Worm (Caenorhabditis elegans) whole organism, L3 larva: Measurements from ENCODE around the gene dna-2.

ENCODE experiments used
- R02D3.7 ChIP-seq: fragments of 150-350 bp; optimal IDR thresholded peaks from 2 replicates; lab custom pipeline; 2014; ENCODE audit warnings: missing biosample characterization, missing genetic modification characterization
- aly-2 ChIP-seq: fragments of 150-350 bp; optimal IDR thresholded peaks from 2 replicates; lab custom pipeline; 2014; ENCODE audit warnings: missing biosample characterization, missing genetic modification characterization
- ama-1 ChIP-seq: fragments of 150-350 bp; optimal IDR thresholded peaks from 2 replicates; lab custom pipeline; 2018
- ceh-16 ChIP-seq: sonication (generic microtip); optimal IDR thresholded peaks from 2 replicates; lab custom pipeline; 2017; ENCODE audit warnings: missing biosample characterization, missing genetic modification characterization
- ceh-9 ChIP-seq: sonication (generic microtip); optimal IDR thresholded peaks from 2 replicates; lab custom pipeline; 2018; ENCODE audit warnings: missing biosample characterization, missing genetic modification characterization
- egl-27 ChIP-seq: sonication (generic microtip); optimal IDR thresholded peaks from 4 replicates; lab custom pipeline; 2017; ENCODE audit warnings: missing biosample characterization, missing genetic modification reagents, missing genetic modification characterization
- egl-5 ChIP-seq: fragments of 150-350 bp; optimal IDR thresholded peaks from 2 replicates; lab custom pipeline; 2017; ENCODE audit warnings: missing biosample characterization, missing genetic modification reagents, missing genetic modification characterization, inconsistent platforms
- elt-1 ChIP-seq: fragments of 150-350 bp; optimal IDR thresholded peaks from 2 replicates; lab custom pipeline; 2014; ENCODE audit warnings: missing biosample characterization, missing genetic modification characterization
- elt-2 ChIP-seq: sonication (generic microtip); optimal IDR thresholded peaks from 2 replicates; lab custom pipeline; 2016; ENCODE audit warnings: missing genetic modification reagents, mild to moderate bottlenecking, missing genetic modification characterization, missing compliant biosample characterization
- eor-1 ChIP-seq, 2 experiments: fragments of 150-350 bp; optimal IDR thresholded peaks; 2 replicates each; lab custom pipeline; 2014 to 2018; ENCODE audit warnings: missing biosample characterization in 2 of 2, missing genetic modification characterization in 2 of 2
- fkh-10 ChIP-seq: sonication (generic microtip); optimal IDR thresholded peaks from 2 replicates; lab custom pipeline; 2017; ENCODE audit warnings: missing biosample characterization, missing genetic modification reagents, missing genetic modification characterization
- fkh-2 ChIP-seq: fragments of 150-350 bp; optimal IDR thresholded peaks from 2 replicates; lab custom pipeline; 2014; ENCODE audit warnings: missing biosample characterization, missing genetic modification reagents, missing genetic modification characterization
- fos-1 ChIP-seq: fragments of 150-350 bp; optimal IDR thresholded peaks from 2 replicates; lab custom pipeline; 2014; ENCODE audit warnings: missing biosample characterization, missing genetic modification characterization
- jun-1 ChIP-seq: fragments of 150-350 bp; optimal IDR thresholded peaks from 2 replicates; lab custom pipeline; 2014; ENCODE audit warnings: missing biosample characterization, missing genetic modification reagents, missing genetic modification characterization
- lin-15B ChIP-seq: fragments of 150-350 bp; optimal IDR thresholded peaks from 2 replicates; lab custom pipeline; 2014; ENCODE audit warnings: missing biosample characterization, missing genetic modification characterization
- lin-39 ChIP-seq: fragments of 150-350 bp; optimal IDR thresholded peaks from 2 replicates; lab custom pipeline; 2018; ENCODE audit warnings: missing biosample characterization, missing genetic modification reagents, missing genetic modification characterization
- mml-1 ChIP-seq: fragments of 150-350 bp; sonication (generic microtip); optimal IDR thresholded peaks from 3 replicates; lab custom pipeline; 2014; ENCODE audit warnings: missing biosample characterization, missing genetic modification characterization
- nfya-1 ChIP-seq: sonication (generic microtip); optimal IDR thresholded peaks from 2 replicates; lab custom pipeline; 2017; ENCODE audit warnings: missing genetic modification characterization, mild to moderate bottlenecking, missing compliant biosample characterization, antibody characterized with exemption, moderate library complexity; ENCODE audit not compliant: insufficient read depth
- nhr-11 ChIP-seq: fragments of 150-350 bp; optimal IDR thresholded peaks from 2 replicates; lab custom pipeline; 2014; ENCODE audit warnings: missing biosample characterization, missing genetic modification characterization
- nhr-23 ChIP-seq: fragments of 150-350 bp; optimal IDR thresholded peaks from 2 replicates; lab custom pipeline; 2014; ENCODE audit warnings: missing biosample characterization, missing genetic modification reagents, missing genetic modification characterization
- nhr-237 ChIP-seq: fragments of 150-350 bp; optimal IDR thresholded peaks from 2 replicates; lab custom pipeline; 2014; ENCODE audit warnings: missing biosample characterization, missing genetic modification characterization
- nhr-25 ChIP-seq: sonication (generic microtip); optimal IDR thresholded peaks from 2 replicates; lab custom pipeline; 2017; ENCODE audit warnings: missing biosample characterization, missing genetic modification characterization
- nhr-28 ChIP-seq: fragments of 150-350 bp; optimal IDR thresholded peaks from 2 replicates; lab custom pipeline; 2014; ENCODE audit warnings: missing biosample characterization, missing genetic modification characterization
- nhr-43 ChIP-seq: sonication (generic microtip); optimal IDR thresholded peaks from 2 replicates; lab custom pipeline; 2016; ENCODE audit warnings: mild to moderate bottlenecking, missing genetic modification characterization, missing compliant biosample characterization; ENCODE audit not compliant: poor library complexity, severe bottlenecking
- nhr-67 ChIP-seq: fragments of 150-350 bp; optimal IDR thresholded peaks from 2 replicates; lab custom pipeline; 2014; ENCODE audit warnings: missing biosample characterization, missing genetic modification characterization
- nhr-77 ChIP-seq: fragments of 150-350 bp; optimal IDR thresholded peaks from 2 replicates; lab custom pipeline; 2014; ENCODE audit warnings: missing biosample characterization, missing genetic modification characterization
- pha-4 ChIP-seq: fragments of 150-350 bp; optimal IDR thresholded peaks from 2 replicates; lab custom pipeline; 2014; ENCODE audit warnings: missing biosample characterization, missing genetic modification reagents, missing genetic modification characterization
- pqm-1 ChIP-seq: fragments of 150-350 bp; optimal IDR thresholded peaks from 2 replicates; lab custom pipeline; 2017; ENCODE audit warnings: missing biosample characterization, missing genetic modification characterization, inconsistent platforms
- sea-2 ChIP-seq: fragments of 150-350 bp; sonication (generic microtip); optimal IDR thresholded peaks from 4 replicates; lab custom pipeline; 2014; ENCODE audit warnings: missing biosample characterization, missing genetic modification reagents, missing genetic modification characterization
- snpc-4 ChIP-seq: fragments of 150-350 bp; optimal IDR thresholded peaks from 2 replicates; lab custom pipeline; 2014; ENCODE audit warnings: missing biosample characterization, missing genetic modification characterization
- tbx-2 ChIP-seq: sonication (generic microtip); optimal IDR thresholded peaks from 2 replicates; lab custom pipeline; 2016; ENCODE audit warnings: mild to moderate bottlenecking, missing genetic modification characterization, missing compliant biosample characterization
- unc-62 ChIP-seq: fragments of 150-350 bp; sonication (generic microtip); optimal IDR thresholded peaks from 4 replicates; lab custom pipeline; 2014; ENCODE audit warnings: missing biosample characterization, missing genetic modification reagents, missing genetic modification characterization
- zag-1 ChIP-seq: fragments of 150-350 bp; optimal IDR thresholded peaks from 2 replicates; lab custom pipeline; 2014; ENCODE audit warnings: missing biosample characterization, missing genetic modification characterization
- ztf-11 ChIP-seq: fragments of 150-350 bp; optimal IDR thresholded peaks from 2 replicates; lab custom pipeline; 2014; ENCODE audit warnings: missing biosample characterization, missing genetic modification characterization
- ztf-4 ChIP-seq: fragments of 150-350 bp; optimal IDR thresholded peaks from 2 replicates; lab custom pipeline; 2014; ENCODE audit warnings: missing biosample characterization, missing genetic modification characterization

The dna-2 gene

ce11 chrII:11794392-11794791 is 16.2 kb downstream of the dna-2 start:
- TF ChIP-seq jun-1 (tag; lab: Kevin White, UChicago): no peak
- TF ChIP-seq lin-39 (tag; lab: Kevin White, UChicago): peak; percentile 44

- TF ChIP-seq pqm-1 (tag; lab: Kevin White, UChicago) (peak; percentile 58), ceh-16 (tag; lab: Kevin White, UChicago) (no peak), tbx-2 (tag; lab: Kevin White, UChicago) (no peak), nhr-43 (tag; lab: Kevin White, UChicago) (no peak), nhr-67 (tag; lab: Kevin White, UChicago) (no peak), elt-2 (tag; lab: Kevin White, UChicago) (peak; percentile 92), nfya-1 (tag; lab: Kevin White, UChicago) (no peak), jun-1 (tag; lab: Kevin White, UChicago) (no peak), nhr-77 (tag; lab: Kevin White, UChicago) (no peak), sea-2 (GFP tag; lab: Kevin White, UChicago) (no peak), pha-4 (tag; lab: Kevin White, UChicago) (peak; percentile 90)
Observed at ce11 chrII:11797194-11797593, 19.0 kb downstream of the dna-2 start.

ce11 chrII:11798737-11799136 is 20.5 kb downstream of the dna-2 start, which contains the start of gene hda-5:
Gene hda-5 (plus strand): TSS chrII:11799037.
- TF ChIP-seq pqm-1 (tag; lab: Kevin White, UChicago) (no peak), aly-2 (tag; lab: Kevin White, UChicago) (no peak), ztf-4 (tag; lab: Kevin White, UChicago) (no peak)

- TF ChIP-seq lin-15B (tag; lab: Kevin White, UChicago): no peak
- TF ChIP-seq lin-39 (tag; lab: Kevin White, UChicago): no peak
- TF ChIP-seq nhr-237 (tag; lab: Kevin White, UChicago): no peak
- TF ChIP-seq snpc-4 (tag; lab: Kevin White, UChicago): no peak
- TF ChIP-seq zag-1 (tag; lab: Kevin White, UChicago): no peak
- no peak for TF ChIP-seq R02D3.7
- TF ChIP-seq unc-62 (GFP tag; lab: Kevin White, UChicago): no peak
- no peak for TF ChIP-seq eor-1 (tag; optimal IDR thresholded peaks at IDR 0.05; lab: Kevin White, UChicago)
- TF ChIP-seq elt-1 (tag; lab: Kevin White, UChicago): no peak
- no peak for TF ChIP-seq elt-2 (tag; lab: Kevin White, UChicago)
- no peak for TF ChIP-seq ceh-9 (tag; lab: Kevin White, UChicago)
- TF ChIP-seq jun-1 (tag; lab: Kevin White, UChicago): no peak
- no peak for TF ChIP-seq egl-5 (tag; lab: Kevin White, UChicago)
Observed at ce11 chrII:11802451-11802850, 24.2 kb downstream of the dna-2 start, which contains the start of gene F43G6.17. Gene F43G6.17 (plus strand): TSS chrII:11802751.

- TF ChIP-seq unc-62 (GFP tag; lab: Kevin White, UChicago): no peak
- TF ChIP-seq elt-2 (tag; lab: Kevin White, UChicago): no peak
- no peak for TF ChIP-seq mml-1 (tag; lab: Kevin White, UChicago)
- no peak for TF ChIP-seq ama-1 (lab: Kevin White, UChicago)
- no peak for TF ChIP-seq egl-5 (tag; lab: Kevin White, UChicago)
- no peak for TF ChIP-seq nhr-25 (tag; lab: Kevin White, UChicago)
- TF ChIP-seq ceh-9 (tag; lab: Kevin White, UChicago): no peak
- TF ChIP-seq nhr-28 (tag; lab: Kevin White, UChicago): no peak
- no peak for TF ChIP-seq fkh-2
- no peak for TF ChIP-seq nhr-11
- no peak for TF ChIP-seq nhr-23 (tag; lab: Kevin White, UChicago)
- TF ChIP-seq nhr-77 (tag; lab: Kevin White, UChicago): no peak
Observed at ce11 chrII:11806256-11806655, 28.0 kb downstream of the dna-2 start, which contains the start of gene jmjd-1.1. Gene jmjd-1.1 (plus strand): TSS chrII:11806556.

- TF ChIP-seq eor-1 (tag; optimal IDR thresholded peaks at IDR 0.05; lab: Kevin White, UChicago) (no peak), elt-1 (tag; lab: Kevin White, UChicago) (no peak), sea-2 (GFP tag; lab: Kevin White, UChicago) (no peak), tbx-2 (tag; lab: Kevin White, UChicago) (no peak), fkh-10 (GFP tag; lab: Kevin White, UChicago) (no peak), mml-1 (tag; lab: Kevin White, UChicago) (no peak), egl-27 (tag; lab: Kevin White, UChicago) (no peak), ama-1 (lab: Kevin White, UChicago) (no peak), fos-1 (tag; lab: Kevin White, UChicago) (no peak), pha-4 (tag; lab: Kevin White, UChicago) (no peak), nfya-1 (tag; lab: Kevin White, UChicago) (no peak), ztf-4 (tag; lab: Kevin White, UChicago) (no peak), ztf-11 (tag; lab: Kevin White, UChicago) (no peak)
Observed at ce11 chrII:11808979-11809378, 30.7 kb downstream of the dna-2 start, which contains the start of gene F43G6.10. Gene F43G6.10 (plus strand): TSS chrII:11809349.
